Fruit fly (Drosophila melanogaster) whole organism, embryonic: ENCODE results near the gene nAChRalpha6.

ENCODE experiments used
- Atf-2 ChIP-seq: fragments of 200-800 bp; sonication (Bioruptor generic); optimal IDR thresholded peaks from 2 replicates; lab custom pipeline; 2016; ENCODE audit warnings: missing biosample characterization, missing genetic modification characterization
- CG10462 ChIP-seq: fragments of 200-800 bp; sonication (Bioruptor generic); optimal IDR thresholded peaks from 2 replicates; lab custom pipeline; 2016; ENCODE audit warnings: missing biosample characterization, missing genetic modification characterization
- CG11093 ChIP-seq: fragments of 200-800 bp; sonication (Bioruptor generic); IDR thresholded peaks from 3 replicates; pipeline ENCODE4 v1.3.6; 2022; ENCODE audit warnings: missing biosample characterization, missing genetic modification characterization
- CG12744 ChIP-seq: fragments of 200-800 bp; sonication (Bioruptor generic); optimal IDR thresholded peaks from 2 replicates; lab custom pipeline; 2016; ENCODE audit warnings: missing biosample characterization, missing genetic modification characterization
- CG14050 ChIP-seq: fragments of 200-800 bp; sonication (Bioruptor generic); IDR thresholded peaks from 3 replicates; pipeline ENCODE4 v1.3.6; 2022; ENCODE audit warnings: missing biosample characterization, missing genetic modification characterization
- CG15696 ChIP-seq: fragments of 200-800 bp; sonication (Bioruptor generic); optimal IDR thresholded peaks from 2 replicates; lab custom pipeline; 2019; ENCODE audit warnings: missing biosample characterization, mild to moderate bottlenecking, missing genetic modification characterization, moderate library complexity
- CG16815 ChIP-seq: fragments of 200-800 bp; sonication (Bioruptor generic); optimal IDR thresholded peaks from 3 replicates; lab custom pipeline; 2017; ENCODE audit warnings: missing biosample characterization, mild to moderate bottlenecking, missing genetic modification characterization
- CG16863 ChIP-seq: fragments of 200-800 bp; sonication (Bioruptor generic); optimal IDR thresholded peaks from 3 replicates; lab custom pipeline; 2016; ENCODE audit warnings: missing biosample characterization, missing genetic modification characterization
- CG17328 ChIP-seq: fragments of 200-800 bp; sonication (Bioruptor generic); IDR thresholded peaks from 2 replicates; pipeline ENCODE4 v1.3.6; 2022; ENCODE audit warnings: missing biosample characterization, missing genetic modification characterization
- CG17612 ChIP-seq: fragments of 200-800 bp; sonication (Bioruptor generic); IDR thresholded peaks from 2 replicates; pipeline ENCODE4 v1.3.6; 2022; ENCODE audit warnings: missing biosample characterization, missing genetic modification characterization
- CG18476 ChIP-seq: fragments of 200-800 bp; sonication (Bioruptor generic); optimal IDR thresholded peaks from 2 replicates; lab custom pipeline; 2016; ENCODE audit warnings: missing biosample characterization, mild to moderate bottlenecking, missing genetic modification characterization
- CG18764 ChIP-seq: fragments of 200-800 bp; sonication (Bioruptor generic); optimal IDR thresholded peaks from 3 replicates; lab custom pipeline; 2016; ENCODE audit warnings: missing biosample characterization, missing genetic modification characterization
- CG31441 ChIP-seq: fragments of 200-800 bp; sonication (Bioruptor generic); IDR thresholded peaks from 2 replicates; pipeline ENCODE4 v1.3.6; 2022; ENCODE audit warnings: missing biosample characterization, missing genetic modification characterization
- CG34224 ChIP-seq: fragments of 200-800 bp; sonication (Bioruptor generic); IDR thresholded peaks from 3 replicates; pipeline ENCODE4 v1.3.6; 2022; ENCODE audit warnings: missing biosample characterization, missing genetic modification characterization; ENCODE audit not compliant: partially characterized antibody
- CG34422 ChIP-seq: fragments of 200-800 bp; sonication (Bioruptor generic); IDR thresholded peaks from 3 replicates; pipeline ENCODE4 v1.3.6; 2022; ENCODE audit warnings: missing biosample characterization, missing genetic modification characterization
- CTCF ChIP-seq: fragments of 200-800 bp; sonication (Bioruptor generic); optimal IDR thresholded peaks from 2 replicates; lab custom pipeline; 2017; ENCODE audit warnings: missing biosample characterization, mild to moderate bottlenecking, missing genetic modification characterization, moderate library complexity
- Doc2 ChIP-seq: fragments of 200-800 bp; sonication (Bioruptor generic); IDR thresholded peaks from 2 replicates; pipeline ENCODE4 v1.3.6; 2022; ENCODE audit warnings: missing biosample characterization, missing genetic modification characterization
- Doc3 ChIP-seq: fragments of 200-800 bp; sonication (Bioruptor generic); IDR thresholded peaks from 3 replicates; pipeline ENCODE4 v1.3.6; 2022; ENCODE audit warnings: missing biosample characterization, missing genetic modification characterization; ENCODE audit not compliant: partially characterized antibody
- Elba2 ChIP-seq: fragments of 200-800 bp; sonication (Bioruptor generic); optimal IDR thresholded peaks from 3 replicates; lab custom pipeline; 2016; ENCODE audit warnings: missing biosample characterization, missing genetic modification characterization
- Gsc ChIP-seq: fragments of 200-800 bp; sonication (Bioruptor generic); IDR thresholded peaks from 2 replicates; pipeline ENCODE4 v1.3.6; 2022; ENCODE audit warnings: missing biosample characterization, missing genetic modification characterization
- HLH3B ChIP-seq: fragments of 200-800 bp; sonication (Bioruptor generic); IDR thresholded peaks from 2 replicates; pipeline ENCODE4 v1.3.6; 2022; ENCODE audit warnings: missing biosample characterization, missing genetic modification characterization
- HLH4C ChIP-seq: fragments of 200-800 bp; sonication (Bioruptor generic); IDR thresholded peaks from 3 replicates; pipeline ENCODE4 v1.3.6; 2022; ENCODE audit warnings: missing biosample characterization, missing genetic modification characterization; ENCODE audit not compliant: partially characterized antibody
- HLHmδ ChIP-seq: fragments of 200-800 bp; sonication (Bioruptor generic); optimal IDR thresholded peaks from 2 replicates; lab custom pipeline; 2018; ENCODE audit warnings: missing biosample characterization, mild to moderate bottlenecking, missing genetic modification characterization, moderate library complexity
- Mes4 ChIP-seq: fragments of 200-800 bp; sonication (Bioruptor generic); optimal IDR thresholded peaks from 2 replicates; lab custom pipeline; 2016; ENCODE audit warnings: missing biosample characterization, missing genetic modification characterization
- NFAT ChIP-seq: fragments of 200-800 bp; sonication (Bioruptor generic); IDR thresholded peaks from 2 replicates; pipeline ENCODE4 v1.3.6; 2022; ENCODE audit warnings: missing biosample characterization, missing genetic modification characterization
- Usf ChIP-seq: fragments of 200-800 bp; sonication (Bioruptor generic); optimal IDR thresholded peaks from 2 replicates; lab custom pipeline; 2017; ENCODE audit warnings: missing genotype, missing biosample characterization, missing genetic modification characterization
- ato ChIP-seq: fragments of 200-800 bp; sonication (Bioruptor generic); IDR thresholded peaks from 2 replicates; pipeline ENCODE4 v1.3.6; 2022; ENCODE audit warnings: missing biosample characterization, missing genetic modification characterization; ENCODE audit not compliant: partially characterized antibody
- az2 ChIP-seq: fragments of 200-800 bp; sonication (Bioruptor generic); optimal IDR thresholded peaks from 3 replicates; lab custom pipeline; 2016; ENCODE audit warnings: missing biosample characterization, missing genetic modification characterization
- dan ChIP-seq: fragments of 200-800 bp; sonication (Bioruptor generic); IDR thresholded peaks from 2 replicates; pipeline ENCODE4 v1.3.6; 2022; ENCODE audit warnings: missing biosample characterization, missing genetic modification characterization
- dati ChIP-seq: fragments of 200-800 bp; sonication (Bioruptor generic); IDR thresholded peaks from 2 replicates; pipeline ENCODE4 v1.3.6; 2022; ENCODE audit warnings: missing biosample characterization, missing genetic modification characterization
- dmrt99B ChIP-seq: fragments of 200-800 bp; sonication (Bioruptor generic); optimal IDR thresholded peaks from 2 replicates; lab custom pipeline; 2018; ENCODE audit warnings: missing biosample characterization, mild to moderate bottlenecking, missing genetic modification characterization, moderate library complexity
- ems ChIP-seq: fragments of 200-800 bp; sonication (Bioruptor generic); optimal IDR thresholded peaks from 3 replicates; lab custom pipeline; 2016; ENCODE audit warnings: missing biosample characterization, missing genetic modification characterization
- fd3F ChIP-seq: fragments of 200-800 bp; sonication (Bioruptor generic); optimal IDR thresholded peaks from 2 replicates; lab custom pipeline; 2018; ENCODE audit warnings: missing biosample characterization, mild to moderate bottlenecking, missing genetic modification characterization, moderate library complexity
- gem ChIP-seq: fragments of 200-800 bp; sonication (Bioruptor generic); optimal IDR thresholded peaks from 2 replicates; lab custom pipeline; 2019; ENCODE audit warnings: missing biosample characterization, mild to moderate bottlenecking, missing genetic modification characterization, moderate library complexity
- gsb ChIP-seq: fragments of 200-800 bp; sonication (Bioruptor generic); IDR thresholded peaks from 2 replicates; pipeline ENCODE4 v1.3.6; 2022; ENCODE audit warnings: missing biosample characterization, missing genetic modification characterization
- gt ChIP-seq: fragments of 200-800 bp; sonication (Bioruptor generic); IDR thresholded peaks from 2 replicates; pipeline ENCODE4 v1.3.6; 2022; ENCODE audit warnings: missing biosample characterization, missing genetic modification characterization
- hb ChIP-seq: fragments of 200-800 bp; sonication (Bioruptor generic); IDR thresholded peaks from 3 replicates; pipeline ENCODE4 v1.3.6; 2022; ENCODE audit warnings: missing biosample characterization, missing genetic modification characterization; ENCODE audit not compliant: partially characterized antibody
- hbn ChIP-seq: fragments of 200-800 bp; sonication (Bioruptor generic); IDR thresholded peaks from 2 replicates; pipeline ENCODE4 v1.3.6; 2022; ENCODE audit warnings: missing biosample characterization, missing genetic modification characterization; ENCODE audit not compliant: partially characterized antibody
- insv ChIP-seq, 2 experiments: fragments of 200-800 bp; sonication (Bioruptor generic); optimal IDR thresholded peaks; 3 replicates each; lab custom pipeline; 2016 to 2018; ENCODE audit warnings: missing biosample characterization in 2 of 2, missing genetic modification characterization in 2 of 2
- jigr1 ChIP-seq: fragments of 200-800 bp; sonication (Bioruptor generic); IDR thresholded peaks from 3 replicates; pipeline ENCODE4 v1.3.6; 2022; ENCODE audit warnings: missing biosample characterization, missing genetic modification characterization
- klu ChIP-seq: fragments of 200-800 bp; sonication (Bioruptor generic); IDR thresholded peaks from 2 replicates; pipeline ENCODE4 v1.3.6; 2022; ENCODE audit warnings: missing biosample characterization, missing genetic modification characterization
- lab ChIP-seq: fragments of 200-800 bp; sonication (Bioruptor generic); optimal IDR thresholded peaks from 3 replicates; lab custom pipeline; 2017; ENCODE audit warnings: missing biosample characterization, missing genetic modification characterization, mild to moderate bottlenecking, moderate library complexity, missing genetic modification reagents
- lbe ChIP-seq: fragments of 200-800 bp; sonication (Bioruptor generic); optimal IDR thresholded peaks from 2 replicates; lab custom pipeline; 2016; ENCODE audit warnings: missing biosample characterization, mild to moderate bottlenecking, missing genetic modification characterization
- mld ChIP-seq: fragments of 200-800 bp; sonication (Bioruptor generic); IDR thresholded peaks from 3 replicates; pipeline ENCODE4 v1.3.6; 2022; ENCODE audit warnings: missing biosample characterization, missing genetic modification characterization; ENCODE audit not compliant: partially characterized antibody
- onecut ChIP-seq: fragments of 200-800 bp; sonication (Bioruptor generic); IDR thresholded peaks from 2 replicates; pipeline ENCODE4 v1.3.6; 2022; ENCODE audit warnings: missing biosample characterization, missing genetic modification characterization
- org-1 ChIP-seq: fragments of 200-800 bp; sonication (Bioruptor generic); optimal IDR thresholded peaks from 2 replicates; lab custom pipeline; 2017; ENCODE audit warnings: missing biosample characterization, missing genetic modification characterization
- otp ChIP-seq: fragments of 200-800 bp; sonication (Bioruptor generic); IDR thresholded peaks from 3 replicates; pipeline ENCODE4, ENCODE4 v1.3.6; 2022; ENCODE audit warnings: missing biosample characterization, missing genetic modification characterization
- prd ChIP-seq, 3 experiments: fragments of >200 bp in 2 of 3; fragments of 200-800 bp in 1 of 3; sonication (Bioruptor generic) in 1 of 3; optimal IDR thresholded peaks in 2 of 3; IDR thresholded peaks in 1 of 3; 2 replicates in 2 of 3; 3 replicates in 1 of 3; pipeline versions ENCODE4 v1.3.6 to Lab custom; 2017 to 2022; ENCODE audit warnings: missing biosample characterization in 1 of 3, missing genetic modification characterization in 1 of 3
- schlank ChIP-seq: fragments of 200-800 bp; sonication (Bioruptor generic); optimal IDR thresholded peaks from 2 replicates; lab custom pipeline; 2018; ENCODE audit warnings: missing biosample characterization, mild to moderate bottlenecking, missing genetic modification characterization
- slbo ChIP-seq: fragments of 200-800 bp; sonication (Bioruptor generic); IDR thresholded peaks from 2 replicates; pipeline ENCODE4 v1.3.6; 2022; ENCODE audit warnings: missing biosample characterization, missing genetic modification characterization
- usp ChIP-seq: fragments of >200 bp; optimal IDR thresholded peaks from 2 replicates; lab custom pipeline; 2017; ENCODE audit warnings: missing biosample characterization, missing genetic modification characterization
- wor ChIP-seq: fragments of 200-800 bp; sonication (Bioruptor generic); IDR thresholded peaks from 2 replicates; pipeline ENCODE4 v1.3.6; 2022; ENCODE audit warnings: missing biosample characterization, missing genetic modification characterization

nAChRalpha6 gene

DNA sequence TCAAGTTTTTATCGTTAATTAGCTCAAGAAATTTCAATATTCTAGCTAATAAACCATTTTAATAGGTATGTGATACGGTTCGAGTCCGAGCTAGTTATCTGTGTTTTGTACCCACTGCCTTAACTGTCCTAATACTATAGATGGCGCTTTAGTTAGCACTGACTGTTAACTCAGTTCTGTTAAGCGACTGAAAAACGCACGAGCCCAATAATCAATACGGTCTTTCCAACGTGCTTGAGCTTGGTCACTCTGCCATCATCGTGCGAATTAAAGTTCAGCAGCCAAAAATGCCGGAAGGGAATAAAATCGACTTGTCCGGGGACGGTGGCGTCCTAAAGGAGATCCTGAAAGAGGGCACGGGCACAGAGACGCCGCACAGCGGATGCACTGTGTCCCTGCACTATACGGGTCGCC, 1.8 kb upstream of the nAChRalpha6 start, which contains the start of gene Fkbp59 (continued):
- TF ChIP-seq insv (GFP tag; optimal IDR thresholded peaks at IDR 0.05; lab: Kevin White, UChicago) (peak in 1 of 2 experiments; percentile 43), lab (no peak), dmrt99B (tag; lab: Kevin White, UChicago) (no peak), ems (GFP tag; lab: Kevin White, UChicago) (no peak), otp (GFP tag; lab: Robert Waterston, UW) (no peak), gsb (no peak), mld (GFP tag; lab: Robert Waterston, UW) (peak; percentile 84), CG12744 (no peak), CG18764 (GFP tag; lab: Kevin White, UChicago) (no peak), slbo (peak; percentile 31; the same call in 1 of the 2 replicates), CG10462 (no peak), CG14050 (GFP tag; lab: Robert Waterston, UW) (no peak), jigr1 (GFP tag; lab: Robert Waterston, UW) (no peak), CG16863 (GFP tag; lab: Kevin White, UChicago) (no peak), lbe (GFP tag; lab: Kevin White, UChicago) (no peak), CG11093 (GFP tag; lab: Robert Waterston, UW) (no peak), hbn (GFP tag; lab: Robert Waterston, UW) (no peak), Usf (no peak), HLHmδ (no peak), HLH4C (GFP tag; lab: Robert Waterston, UW) (peak; percentile 99), CG34422 (GFP tag; lab: Robert Waterston, UW) (peak; percentile 54; the same call in 1 of the 3 replicates), wor (GFP tag; lab: Robert Waterston, UW) (no peak), CG16815 (GFP tag; lab: Kevin White, UChicago) (no peak), CG17612 (GFP tag; lab: Robert Waterston, UW) (no peak), gt (GFP tag; lab: Robert Waterston, UW) (no peak), dati (GFP tag; lab: Robert Waterston, UW) (no peak), Doc3 (GFP tag; lab: Robert Waterston, UW) (no peak), CG17328 (GFP tag; lab: Robert Waterston, UW) (no peak), ato (GFP tag; lab: Robert Waterston, UW) (peak; percentile 92), Doc2 (GFP tag; lab: Robert Waterston, UW) (no peak), schlank (no peak), usp (GFP tag; lab: Kevin White, UChicago) (no peak), dan (no peak), Elba2 (no peak), HLH3B (GFP tag; lab: Robert Waterston, UW) (no peak), prd (optimal IDR thresholded peaks at IDR 0.05; lab: Kevin White, UChicago) (no peak), prd (GFP tag; IDR thresholded peaks at IDR 0.05; lab: Robert Waterston, UW) (peak; percentile 17; the same call in 1 of the 3 replicates), CG31441 (no peak), Gsc (GFP tag; lab: Robert Waterston, UW) (no peak), az2 (GFP tag; lab: Kevin White, UChicago) (no peak), Mes4 (GFP tag; lab: Kevin White, UChicago) (no peak), NFAT (GFP tag; lab: Robert Waterston, UW) (peak; percentile 27; the same call in 1 of the 2 replicates), CG34224 (GFP tag; lab: Robert Waterston, UW) (peak; percentile 21; the same call in 1 of the 3 replicates), hb (peak; percentile 94), Atf-2 (GFP tag; lab: Kevin White, UChicago) (no peak), CTCF (GFP tag; lab: Kevin White, UChicago) (peak; percentile 95), gem (tag; lab: Kevin White, UChicago) (no peak), fd3F (GFP tag; lab: Kevin White, UChicago) (no peak), CG15696 (no peak), org-1 (GFP tag; lab: Kevin White, UChicago) (no peak), onecut (peak; percentile 96), CG18476 (GFP tag; lab: Kevin White, UChicago) (no peak), klu (GFP tag; lab: Robert Waterston, UW) (no peak)
